Fruit fly (Drosophila melanogaster) whole organism, prepupa: ENCODE measurements around the gene CG13310.

Experiments
- Blimp-1 ChIP-seq: fragments of 200-800 bp; sonication (Bioruptor generic); optimal IDR thresholded peaks from 3 replicates; lab custom pipeline; 2017; ENCODE audit warnings: missing biosample characterization, missing genetic modification characterization, mild to moderate bottlenecking, moderate library complexity, missing genetic modification reagents
- CG10631 ChIP-seq: fragments of 200-800 bp; sonication (Bioruptor generic); optimal IDR thresholded peaks from 2 replicates; lab custom pipeline; 2016; ENCODE audit warnings: missing biosample characterization, missing genetic modification characterization
- CG10669 ChIP-seq: fragments of 200-800 bp; sonication (Bioruptor generic); optimal IDR thresholded peaks from 3 replicates; lab custom pipeline; 2018; ENCODE audit warnings: missing biosample characterization, mild to moderate bottlenecking, missing genetic modification characterization, moderate library complexity
- CG11294 ChIP-seq: fragments of 200-800 bp; sonication (Bioruptor generic); IDR thresholded peaks from 2 replicates; pipeline ENCODE4 v1.3.6; 2022; ENCODE audit warnings: missing biosample characterization, missing genetic modification characterization
- CG11902 ChIP-seq: fragments of 200-800 bp; sonication (Bioruptor generic); optimal IDR thresholded peaks from 3 replicates; lab custom pipeline; 2016; ENCODE audit warnings: missing biosample characterization, missing genetic modification characterization
- CG15336 ChIP-seq: fragments of 200-800 bp; sonication (Bioruptor generic); IDR thresholded peaks from 2 replicates; pipeline ENCODE4 v1.3.6; 2022; ENCODE audit warnings: missing biosample characterization, missing genetic modification characterization
- CG16779 ChIP-seq: fragments of 200-800 bp; sonication (Bioruptor generic); optimal IDR thresholded peaks from 3 replicates; lab custom pipeline; 2017; ENCODE audit warnings: missing biosample characterization, mild to moderate bottlenecking, missing genetic modification characterization
- CG3032 ChIP-seq: fragments of 200-800 bp; optimal IDR thresholded peaks from 2 replicates; lab custom pipeline; 2019; ENCODE audit warnings: missing biosample characterization, mild to moderate bottlenecking, missing genetic modification characterization, moderate library complexity
- CG31627 ChIP-seq: fragments of 200-800 bp; sonication (Bioruptor generic); optimal IDR thresholded peaks from 3 replicates; lab custom pipeline; 2016; ENCODE audit warnings: missing biosample characterization, missing genetic modification characterization
- CG32006 ChIP-seq: fragments of 200-800 bp; sonication (Bioruptor generic); optimal IDR thresholded peaks from 3 replicates; lab custom pipeline; 2017; ENCODE audit warnings: missing biosample characterization, mild to moderate bottlenecking, missing genetic modification characterization
- CG34406 ChIP-seq: fragments of 200-800 bp; sonication (Bioruptor generic); optimal IDR thresholded peaks from 3 replicates; lab custom pipeline; 2016; ENCODE audit warnings: missing biosample characterization, missing genetic modification characterization
- CG3919 ChIP-seq: fragments of 200-800 bp; sonication (Bioruptor generic); optimal IDR thresholded peaks from 3 replicates; lab custom pipeline; 2016; ENCODE audit warnings: missing biosample characterization, missing genetic modification characterization
- CG4318 ChIP-seq: fragments of 200-800 bp; sonication (Bioruptor generic); optimal IDR thresholded peaks from 3 replicates; lab custom pipeline; 2017; ENCODE audit warnings: missing biosample characterization, mild to moderate bottlenecking, missing genetic modification characterization
- CG6163 ChIP-seq: fragments of 200-800 bp; sonication (Bioruptor generic); IDR thresholded peaks from 3 replicates; pipeline ENCODE4 v1.3.6; 2022; ENCODE audit warnings: missing biosample characterization, missing genetic modification characterization
- CG6792 ChIP-seq: fragments of 200-800 bp; sonication (Bioruptor generic); optimal IDR thresholded peaks from 3 replicates; lab custom pipeline; 2016; ENCODE audit warnings: missing biosample characterization, missing genetic modification characterization
- CG6808 ChIP-seq: fragments of 200-800 bp; sonication (Bioruptor generic); optimal IDR thresholded peaks from 3 replicates; lab custom pipeline; 2017; ENCODE audit warnings: missing biosample characterization, missing genetic modification characterization, mild to moderate bottlenecking, moderate library complexity, missing genetic modification reagents
- CG7368 ChIP-seq: fragments of 200-800 bp; sonication (Bioruptor generic); optimal IDR thresholded peaks from 3 replicates; lab custom pipeline; 2016; ENCODE audit warnings: missing biosample characterization, missing genetic modification characterization
- CG8319 ChIP-seq: fragments of 200-800 bp; sonication (Bioruptor generic); optimal IDR thresholded peaks from 3 replicates; lab custom pipeline; 2016; ENCODE audit warnings: missing biosample characterization, missing genetic modification characterization
- CG9139 ChIP-seq: fragments of 200-800 bp; sonication (Bioruptor generic); optimal IDR thresholded peaks from 3 replicates; lab custom pipeline; 2017; ENCODE audit warnings: missing biosample characterization, mild to moderate bottlenecking, missing genetic modification characterization
- Eip75B ChIP-seq: fragments of 200-800 bp; sonication (Bioruptor generic); optimal IDR thresholded peaks from 3 replicates; lab custom pipeline; 2016; ENCODE audit warnings: missing biosample characterization, missing genetic modification characterization
- Eip78C ChIP-seq: fragments of 200-800 bp; sonication (Bioruptor generic); peaks from one replicate; lab custom pipeline; 2016; ENCODE audit warnings: missing biosample characterization, missing genetic modification characterization
- Eip93F ChIP-seq: fragments of 200-800 bp; sonication (Bioruptor generic); optimal IDR thresholded peaks from 2 replicates; lab custom pipeline; 2016; ENCODE audit warnings: missing biosample characterization, mild to moderate bottlenecking, missing genetic modification characterization
- Ets21C ChIP-seq: fragments of 200-800 bp; sonication (Bioruptor generic); optimal IDR thresholded peaks from 3 replicates; lab custom pipeline; 2016; ENCODE audit warnings: missing biosample characterization, missing genetic modification characterization
- Ets96B ChIP-seq: fragments of 200-800 bp; optimal IDR thresholded peaks from 2 replicates; lab custom pipeline; 2019; ENCODE audit warnings: missing biosample characterization, mild to moderate bottlenecking, missing genetic modification characterization, moderate library complexity
- Gug ChIP-seq: fragments of 200-800 bp; sonication (Bioruptor generic); IDR thresholded peaks from 2 replicates; pipeline ENCODE4 v1.3.6; 2022; ENCODE audit warnings: missing biosample characterization, missing genetic modification characterization
- Hr38 ChIP-seq: sonication (Bioruptor generic); optimal IDR thresholded peaks from 2 replicates; lab custom pipeline; 2016; ENCODE audit warnings: missing biosample characterization, missing genetic modification characterization
- Met ChIP-seq: fragments of 200-800 bp; sonication (Bioruptor generic); optimal IDR thresholded peaks from 3 replicates; lab custom pipeline; 2016; ENCODE audit warnings: missing biosample characterization, missing genetic modification characterization
- OdsH ChIP-seq: fragments of 200-800 bp; sonication (Bioruptor generic); optimal IDR thresholded peaks from 3 replicates; lab custom pipeline; 2016; ENCODE audit warnings: missing biosample characterization, missing genetic modification characterization
- Sox102F ChIP-seq: fragments of 200-800 bp; sonication (Bioruptor generic); optimal IDR thresholded peaks from 2 replicates; lab custom pipeline; 2016; ENCODE audit warnings: missing biosample characterization, mild to moderate bottlenecking, missing genetic modification characterization
- acj6 ChIP-seq: fragments of 200-800 bp; sonication (Bioruptor generic); optimal IDR thresholded peaks from 3 replicates; lab custom pipeline; 2016; ENCODE audit warnings: missing biosample characterization, missing genetic modification characterization
- cyc ChIP-seq: fragments of 200-800 bp; sonication (Bioruptor generic); optimal IDR thresholded peaks from 3 replicates; lab custom pipeline; 2016; ENCODE audit warnings: missing biosample characterization, missing genetic modification characterization
- dac ChIP-seq: fragments of 200-800 bp; sonication (Bioruptor generic); optimal IDR thresholded peaks from 2 replicates; lab custom pipeline; 2017; ENCODE audit warnings: missing biosample characterization, mild to moderate bottlenecking, missing genetic modification characterization
- dsx ChIP-seq: fragments of 200-800 bp; optimal IDR thresholded peaks from 3 replicates; lab custom pipeline; 2019; ENCODE audit warnings: missing biosample characterization, mild to moderate bottlenecking, missing genetic modification characterization, moderate library complexity; ENCODE audit not compliant: poor library complexity, severe bottlenecking
- eg ChIP-seq: fragments of 200-800 bp; sonication (Bioruptor generic); IDR thresholded peaks from 3 replicates; pipeline ENCODE4 v1.3.6; 2022; ENCODE audit warnings: missing biosample characterization, missing genetic modification characterization
- esn ChIP-seq: fragments of 200-800 bp; sonication (Bioruptor generic); optimal IDR thresholded peaks from 2 replicates; lab custom pipeline; 2016; ENCODE audit warnings: missing biosample characterization, mild to moderate bottlenecking, missing genetic modification characterization, moderate library complexity
- fd59A ChIP-seq: fragments of 200-800 bp; sonication (Bioruptor generic); optimal IDR thresholded peaks from 2 replicates; lab custom pipeline; 2017; ENCODE audit warnings: missing biosample characterization, mild to moderate bottlenecking, missing genetic modification characterization, missing genetic modification reagents
- fd85E ChIP-seq: fragments of 200-800 bp; sonication (Bioruptor generic); optimal IDR thresholded peaks from 3 replicates; lab custom pipeline; 2016; ENCODE audit warnings: missing biosample characterization, missing genetic modification characterization
- fkh ChIP-seq: fragments of 200-800 bp; sonication (Bioruptor generic); optimal IDR thresholded peaks from 3 replicates; lab custom pipeline; 2017; ENCODE audit warnings: missing biosample characterization, mild to moderate bottlenecking, missing genetic modification characterization, moderate library complexity
- lz ChIP-seq: fragments of 200-800 bp; sonication (Bioruptor generic); optimal IDR thresholded peaks from 3 replicates; lab custom pipeline; 2016; ENCODE audit warnings: missing biosample characterization, missing genetic modification characterization
- net ChIP-seq: fragments of 200-800 bp; sonication (Bioruptor generic); optimal IDR thresholded peaks from 3 replicates; lab custom pipeline; 2016; ENCODE audit warnings: missing biosample characterization, missing genetic modification characterization
- pdm3 ChIP-seq: fragments of 200-800 bp; sonication (Bioruptor generic); optimal IDR thresholded peaks from 3 replicates; lab custom pipeline; 2016; ENCODE audit warnings: missing biosample characterization, missing genetic modification characterization
- spab ChIP-seq: fragments of 200-800 bp; sonication (Bioruptor generic); optimal IDR thresholded peaks from 2 replicates; lab custom pipeline; 2017; ENCODE audit warnings: missing biosample characterization, mild to moderate bottlenecking, missing genetic modification characterization, missing genetic modification reagents
- ss ChIP-seq, 2 experiments: fragments of 200-800 bp; sonication (Bioruptor generic); optimal IDR thresholded peaks; 2 replicates in 1 of 2; 3 replicates in 1 of 2; lab custom pipeline; 2017 to 2018; ENCODE audit warnings: mild to moderate bottlenecking in 2 of 2, missing biosample characterization in 2 of 2, missing genetic modification characterization in 2 of 2, moderate library complexity in 1 of 2
- svp ChIP-seq: fragments of 200-800 bp; sonication (Bioruptor generic); peaks from one replicate; lab custom pipeline; 2016; ENCODE audit warnings: missing biosample characterization, missing genetic modification characterization
- topi ChIP-seq: fragments of 200-800 bp; sonication (Bioruptor generic); optimal IDR thresholded peaks from 3 replicates; lab custom pipeline; 2016; ENCODE audit warnings: missing biosample characterization, missing genetic modification characterization
- vri ChIP-seq: fragments of 200-800 bp; sonication (Bioruptor generic); optimal IDR thresholded peaks from 3 replicates; lab custom pipeline; 2016; ENCODE audit warnings: missing biosample characterization, mild to moderate bottlenecking, missing genetic modification characterization

Gene CG13310

DNA sequence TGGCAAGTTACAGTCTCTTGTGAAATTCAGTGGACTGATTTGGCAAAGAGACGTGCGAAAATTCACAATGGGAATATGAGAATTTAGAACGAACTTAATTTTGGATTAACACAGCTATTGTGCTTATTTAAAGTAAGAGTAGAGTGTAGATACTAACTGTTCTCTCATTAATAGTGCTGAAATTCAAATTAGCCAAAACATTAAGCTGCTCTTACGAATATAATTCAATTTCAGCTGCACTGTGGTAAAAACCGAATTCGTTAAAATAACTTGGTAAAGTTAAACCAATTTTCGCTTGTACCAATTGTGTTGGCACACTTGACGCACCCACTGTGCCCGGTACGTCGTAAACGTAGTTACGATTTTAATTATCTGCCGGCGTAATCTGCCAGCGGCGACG lies 32.5 kb downstream of the CG13310 start (continued):
- TF ChIP-seq pdm3 (GFP tag; lab: Kevin White, UChicago): peak; percentile 76
- peak; percentile 95 for TF ChIP-seq Eip78C
- TF ChIP-seq spab (GFP tag; lab: Kevin White, UChicago): peak; percentile 65
- TF ChIP-seq CG6808 (GFP tag; lab: Kevin White, UChicago): peak; percentile 72
- peak; percentile 58 for TF ChIP-seq CG7368
- peak; percentile 72 for TF ChIP-seq fd59A (GFP tag; lab: Kevin White, UChicago)
- no peak for TF ChIP-seq fd85E (GFP tag; lab: Kevin White, UChicago)
- peak; percentile 45 for TF ChIP-seq vri (GFP tag; lab: Kevin White, UChicago)
- peak; percentile 35 to 71 for TF ChIP-seq ss (GFP tag; optimal IDR thresholded peaks at IDR 0.05; lab: Kevin White, UChicago)
- TF ChIP-seq Sox102F (GFP tag; lab: Kevin White, UChicago): peak; percentile 62
- peak; percentile 81 for TF ChIP-seq OdsH (GFP tag; lab: Kevin White, UChicago)
- peak; percentile 69 for TF ChIP-seq topi (GFP tag; lab: Kevin White, UChicago)
- peak; percentile 74 for TF ChIP-seq CG3919 (GFP tag; lab: Kevin White, UChicago)
- TF ChIP-seq Hr38 (GFP tag; lab: Kevin White, UChicago): no peak
- TF ChIP-seq eg (GFP tag; lab: Robert Waterston, UW): peak; percentile 74
- peak; percentile 69 for TF ChIP-seq CG3032 (tag; lab: Kevin White, UChicago)
- peak; percentile 65 for TF ChIP-seq CG34406
- TF ChIP-seq CG8319 (GFP tag; lab: Kevin White, UChicago): peak; percentile 48
- TF ChIP-seq CG4318 (GFP tag; lab: Kevin White, UChicago): peak; percentile 61
- peak; percentile 66 for TF ChIP-seq lz
- TF ChIP-seq CG31627 (GFP tag; lab: Kevin White, UChicago): peak; percentile 72
- peak; percentile 57 for TF ChIP-seq Ets21C (GFP tag; lab: Kevin White, UChicago)
- TF ChIP-seq CG16779: peak; percentile 35
- TF ChIP-seq, all 60 proteins: peak for 55

DNA sequence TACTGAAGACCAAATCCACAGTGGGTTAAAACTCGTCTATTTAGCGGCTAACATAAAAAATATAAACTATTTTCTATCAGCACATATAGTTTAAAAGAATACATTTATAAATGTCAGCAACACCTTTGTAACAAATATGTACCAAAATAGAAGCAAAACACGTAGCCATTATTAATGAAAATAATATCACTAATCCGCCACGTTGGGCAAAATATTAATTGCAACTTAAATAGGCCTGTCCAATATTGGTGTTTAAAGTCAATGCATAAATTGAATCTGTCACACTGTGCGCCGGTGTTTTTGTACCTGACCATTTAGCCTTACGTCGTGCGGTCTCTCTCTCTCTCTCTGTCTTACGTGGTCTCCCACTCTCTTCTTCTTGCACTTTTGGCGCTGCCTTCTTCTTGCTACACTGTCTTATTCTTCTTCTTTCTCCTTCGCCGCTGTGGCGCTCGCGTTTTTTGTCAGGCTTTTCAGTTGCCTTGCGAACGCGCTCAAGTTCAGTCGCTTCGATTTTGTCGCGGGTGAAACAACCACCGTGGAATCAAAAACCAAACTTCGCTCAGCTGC lies 34.3 kb downstream of the CG13310 start:
- peak; percentile 94 for TF ChIP-seq CG15336 (GFP tag; lab: Robert Waterston, UW)
- TF ChIP-seq CG6792 (GFP tag; lab: Kevin White, UChicago): peak; percentile 98
- TF ChIP-seq dac: peak; percentile 96
- TF ChIP-seq CG32006: peak; percentile 97
- peak; percentile 99 for TF ChIP-seq OdsH (GFP tag; lab: Kevin White, UChicago)
- peak; percentile 97 for TF ChIP-seq Gug (GFP tag; lab: Robert Waterston, UW)
- TF ChIP-seq CG11902 (GFP tag; lab: Kevin White, UChicago): peak; percentile 98
- peak; percentile 97 for TF ChIP-seq net (GFP tag; lab: Kevin White, UChicago)
- TF ChIP-seq fd59A (GFP tag; lab: Kevin White, UChicago): peak; percentile 99
- peak; percentile 94 for TF ChIP-seq vri (GFP tag; lab: Kevin White, UChicago)
- TF ChIP-seq esn (GFP tag; lab: Kevin White, UChicago): peak; percentile 99
- peak; percentile 72 for TF ChIP-seq fkh (GFP tag; lab: Kevin White, UChicago)
- TF ChIP-seq CG10631 (GFP tag; lab: Kevin White, UChicago): peak; percentile 98
- peak; percentile 94 to 98 for TF ChIP-seq ss (GFP tag; optimal IDR thresholded peaks at IDR 0.05; lab: Kevin White, UChicago)
- peak; percentile 80 for TF ChIP-seq CG9139
- peak; percentile 99 for TF ChIP-seq CG3032 (tag; lab: Kevin White, UChicago)
- peak; percentile 99 for TF ChIP-seq CG31627 (GFP tag; lab: Kevin White, UChicago)
- TF ChIP-seq CG3919 (GFP tag; lab: Kevin White, UChicago): peak; percentile 94
- TF ChIP-seq svp (GFP tag; lab: Kevin White, UChicago): peak; percentile 99
- TF ChIP-seq cyc (GFP tag; lab: Kevin White, UChicago): peak; percentile 99
- TF ChIP-seq topi (GFP tag; lab: Kevin White, UChicago): peak; percentile 98
- peak; percentile 99 for TF ChIP-seq Met
- TF ChIP-seq CG11294: peak; percentile 95
- peak; percentile 98 for TF ChIP-seq CG6808 (GFP tag; lab: Kevin White, UChicago)
- peak; percentile 99 for TF ChIP-seq acj6 (GFP tag; lab: Kevin White, UChicago)
- peak; percentile 96 for TF ChIP-seq eg (GFP tag; lab: Robert Waterston, UW)
- peak; percentile 95 for TF ChIP-seq fd85E (GFP tag; lab: Kevin White, UChicago)
- TF ChIP-seq CG4318 (GFP tag; lab: Kevin White, UChicago): peak; percentile 95
- TF ChIP-seq CG6163 (GFP tag; lab: Robert Waterston, UW): peak; percentile 94
- peak; percentile 97 for TF ChIP-seq CG7368
- peak; percentile 97 for TF ChIP-seq Eip75B (GFP tag; lab: Kevin White, UChicago)
- peak; percentile 90 for TF ChIP-seq Eip93F (GFP tag; lab: Kevin White, UChicago)
- TF ChIP-seq CG16779: peak; percentile 88
- peak; percentile 93 for TF ChIP-seq CG10669 (GFP tag; lab: Kevin White, UChicago)
- TF ChIP-seq dsx (GFP tag; lab: Kevin White, UChicago): peak; percentile 55
- peak; percentile 94 for TF ChIP-seq Blimp-1 (GFP tag; lab: Kevin White, UChicago)
- peak; percentile 98 for TF ChIP-seq CG34406
- peak; percentile 95 for TF ChIP-seq Ets96B (tag; lab: Kevin White, UChicago)
- peak; percentile 98 for TF ChIP-seq Ets21C (GFP tag; lab: Kevin White, UChicago)
